Fruit fly (Drosophila melanogaster) whole organism, embryonic: ENCODE data around the gene STUB1.

Source experiments
- Abd-B ChIP-seq: fragments of 200-800 bp; sonication (Bioruptor generic); optimal IDR thresholded peaks from 2 replicates; lab custom pipeline; 2018; ENCODE audit warnings: missing biosample characterization, mild to moderate bottlenecking, missing genetic modification characterization, moderate library complexity
- Adf1 ChIP-seq: fragments of 200-800 bp; sonication (Bioruptor generic); IDR thresholded peaks from 2 replicates; pipeline ENCODE4 v1.3.6; 2022; ENCODE audit warnings: missing biosample characterization, missing genetic modification characterization
- CG11247 ChIP-seq: fragments of 200-800 bp; sonication (Bioruptor generic); IDR thresholded peaks from 2 replicates; pipeline ENCODE4 v1.3.6; 2022; ENCODE audit warnings: missing biosample characterization, missing genetic modification characterization
- CG12299 ChIP-seq: fragments of 200-800 bp; sonication (Bioruptor generic); optimal IDR thresholded peaks from 2 replicates; lab custom pipeline; 2018; ENCODE audit warnings: missing biosample characterization, mild to moderate bottlenecking, missing genetic modification characterization
- CG12744 ChIP-seq: fragments of 200-800 bp; sonication (Bioruptor generic); optimal IDR thresholded peaks from 2 replicates; lab custom pipeline; 2016; ENCODE audit warnings: missing biosample characterization, missing genetic modification characterization
- CG13287 ChIP-seq: fragments of 200-800 bp; sonication (Bioruptor generic); IDR thresholded peaks from 2 replicates; pipeline ENCODE4 v1.3.6; 2022; ENCODE audit warnings: missing biosample characterization, missing genetic modification characterization; ENCODE audit not compliant: partially characterized antibody
- CG13296 ChIP-seq: fragments of 200-800 bp; sonication (Bioruptor generic); optimal IDR thresholded peaks from 3 replicates; lab custom pipeline; 2018; ENCODE audit warnings: missing biosample characterization, mild to moderate bottlenecking, missing genetic modification characterization
- CG13424 ChIP-seq: fragments of 200-800 bp; sonication (Bioruptor generic); optimal IDR thresholded peaks from 2 replicates; lab custom pipeline; 2019; ENCODE audit warnings: missing biosample characterization, mild to moderate bottlenecking, missing genetic modification characterization, moderate library complexity
- CG14860 ChIP-seq: fragments of 200-800 bp; sonication (Bioruptor generic); IDR thresholded peaks from 3 replicates; pipeline ENCODE4 v1.3.6; 2022; ENCODE audit warnings: missing biosample characterization, missing genetic modification characterization; ENCODE audit not compliant: partially characterized antibody
- CG14965 ChIP-seq: fragments of 200-800 bp; sonication (Bioruptor generic); optimal IDR thresholded peaks from 2 replicates; lab custom pipeline; 2016; ENCODE audit warnings: missing biosample characterization, missing genetic modification characterization, borderline replicate concordance
- CG15601 ChIP-seq: fragments of 200-800 bp; sonication (Bioruptor generic); optimal IDR thresholded peaks from 3 replicates; lab custom pipeline; 2019; ENCODE audit warnings: missing biosample characterization, mild to moderate bottlenecking, missing genetic modification characterization, moderate library complexity
- CG16863 ChIP-seq: fragments of 200-800 bp; sonication (Bioruptor generic); optimal IDR thresholded peaks from 3 replicates; lab custom pipeline; 2016; ENCODE audit warnings: missing biosample characterization, missing genetic modification characterization
- CG17912 ChIP-seq: fragments of 200-800 bp; sonication (Bioruptor generic); optimal IDR thresholded peaks from 2 replicates; lab custom pipeline; 2018; ENCODE audit warnings: missing biosample characterization, mild to moderate bottlenecking, missing genetic modification characterization
- CG1792 ChIP-seq: fragments of 200-800 bp; sonication (Bioruptor generic); optimal IDR thresholded peaks from 2 replicates; lab custom pipeline; 2016; ENCODE audit warnings: missing biosample characterization, missing genetic modification characterization
- CG18619 ChIP-seq: fragments of 200-800 bp; sonication (Bioruptor generic); optimal IDR thresholded peaks from 3 replicates; lab custom pipeline; 2017; ENCODE audit warnings: missing biosample characterization, mild to moderate bottlenecking, missing genetic modification characterization
- CG2889 ChIP-seq: fragments of 200-800 bp; sonication (Bioruptor generic); IDR thresholded peaks from 3 replicates; pipeline ENCODE4 v1.3.6; 2022; ENCODE audit warnings: missing biosample characterization, missing genetic modification characterization
- CG34422 ChIP-seq: fragments of 200-800 bp; sonication (Bioruptor generic); IDR thresholded peaks from 3 replicates; pipeline ENCODE4 v1.3.6; 2022; ENCODE audit warnings: missing biosample characterization, missing genetic modification characterization
- CG4424 ChIP-seq: fragments of 200-800 bp; sonication (Bioruptor generic); optimal IDR thresholded peaks from 3 replicates; lab custom pipeline; 2016; ENCODE audit warnings: missing biosample characterization, missing genetic modification characterization
- CG6175 ChIP-seq: fragments of 200-800 bp; sonication (Bioruptor generic); IDR thresholded peaks from 3 replicates; pipeline ENCODE4 v1.3.6; 2022; ENCODE audit warnings: missing biosample characterization, missing genetic modification characterization
- CG8944 ChIP-seq: fragments of 200-800 bp; sonication (Bioruptor generic); optimal IDR thresholded peaks from 3 replicates; lab custom pipeline; 2016; ENCODE audit warnings: missing biosample characterization, missing genetic modification characterization
- Dbx ChIP-seq: fragments of 200-800 bp; sonication (Bioruptor generic); IDR thresholded peaks from 3 replicates; pipeline ENCODE4 v1.3.6; 2022; ENCODE audit warnings: missing biosample characterization, missing genetic modification characterization
- Dek ChIP-seq: fragments of 200-800 bp; sonication (Bioruptor generic); optimal IDR thresholded peaks from 3 replicates; lab custom pipeline; 2019; ENCODE audit warnings: missing biosample characterization, mild to moderate bottlenecking, missing genetic modification characterization, moderate library complexity
- HHEX ChIP-seq: fragments of 200-800 bp; sonication (Bioruptor generic); optimal IDR thresholded peaks from 3 replicates; lab custom pipeline; 2017; ENCODE audit warnings: missing biosample characterization, mild to moderate bottlenecking, missing genetic modification characterization, missing genetic modification reagents
- HLHmδ ChIP-seq: fragments of 200-800 bp; sonication (Bioruptor generic); optimal IDR thresholded peaks from 2 replicates; lab custom pipeline; 2018; ENCODE audit warnings: missing biosample characterization, mild to moderate bottlenecking, missing genetic modification characterization, moderate library complexity
- Kr ChIP-seq: fragments of 200-800 bp; sonication (Bioruptor generic); optimal IDR thresholded peaks from 2 replicates; lab custom pipeline; 2017; ENCODE audit warnings: missing biosample characterization, mild to moderate bottlenecking, missing genetic modification characterization
- Meics ChIP-seq: fragments of 200-800 bp; sonication (Bioruptor generic); optimal IDR thresholded peaks from 2 replicates; lab custom pipeline; 2017; ENCODE audit warnings: missing biosample characterization, mild to moderate bottlenecking, missing genetic modification characterization
- Myb ChIP-seq: fragments of 200-800 bp; sonication (Bioruptor generic); optimal IDR thresholded peaks from 2 replicates; lab custom pipeline; 2016; ENCODE audit warnings: missing biosample characterization, missing genetic modification characterization
- Nf-YA ChIP-seq: fragments of 200-800 bp; sonication (Bioruptor generic); IDR thresholded peaks from 2 replicates; pipeline ENCODE4 v1.3.6; 2022; ENCODE audit warnings: missing biosample characterization, missing genetic modification characterization
- Pdp1 ChIP-seq, 2 experiments: fragments of 200-800 bp; sonication (Bioruptor generic); optimal IDR thresholded peaks; 3 replicates each; lab custom pipeline; 2016; ENCODE audit warnings: missing biosample characterization in 2 of 2, missing genetic modification characterization in 2 of 2, mild to moderate bottlenecking in 1 of 2, moderate library complexity in 1 of 2
- Rx ChIP-seq: fragments of 200-800 bp; sonication (Bioruptor generic); IDR thresholded peaks from 2 replicates; pipeline ENCODE4 v1.3.6; 2022; ENCODE audit warnings: missing biosample characterization, missing genetic modification characterization
- Xrp1 ChIP-seq: fragments of 200-800 bp; sonication (Bioruptor generic); IDR thresholded peaks from 2 replicates; pipeline ENCODE4 v1.3.6; 2022; ENCODE audit warnings: missing biosample characterization, missing genetic modification characterization
- amos ChIP-seq: fragments of 200-800 bp; sonication (Bioruptor generic); IDR thresholded peaks from 2 replicates; pipeline ENCODE4 v1.3.6; 2022; ENCODE audit warnings: missing biosample characterization, missing genetic modification characterization; ENCODE audit not compliant: partially characterized antibody
- ato ChIP-seq: fragments of 200-800 bp; sonication (Bioruptor generic); IDR thresholded peaks from 2 replicates; pipeline ENCODE4 v1.3.6; 2022; ENCODE audit warnings: missing biosample characterization, missing genetic modification characterization; ENCODE audit not compliant: partially characterized antibody
- crp ChIP-seq, 2 experiments: fragments of 200-800 bp; sonication (Bioruptor generic); optimal IDR thresholded peaks; 2 replicates in 1 of 2; 3 replicates in 1 of 2; lab custom pipeline; 2017; ENCODE audit warnings: missing biosample characterization in 2 of 2, missing genetic modification characterization in 2 of 2, mild to moderate bottlenecking in 1 of 2, moderate library complexity in 1 of 2
- dpn ChIP-seq, 2 experiments: fragments of 200-800 bp; sonication (Bioruptor generic); optimal IDR thresholded peaks; 3 replicates each; lab custom pipeline; 2016; ENCODE audit warnings: missing biosample characterization in 2 of 2, missing genetic modification characterization in 2 of 2
- dysf ChIP-seq: fragments of 200-800 bp; sonication (Bioruptor generic); IDR thresholded peaks from 3 replicates; pipeline ENCODE4 v1.3.6; 2022; ENCODE audit warnings: missing biosample characterization, missing genetic modification characterization
- fd96Cb ChIP-seq: fragments of 200-800 bp; sonication (Bioruptor generic); optimal IDR thresholded peaks from 2 replicates; lab custom pipeline; 2018; ENCODE audit warnings: missing biosample characterization, mild to moderate bottlenecking, missing genetic modification characterization, moderate library complexity
- lbe ChIP-seq: fragments of 200-800 bp; sonication (Bioruptor generic); optimal IDR thresholded peaks from 2 replicates; lab custom pipeline; 2016; ENCODE audit warnings: missing biosample characterization, mild to moderate bottlenecking, missing genetic modification characterization
- mam ChIP-seq: fragments of 200-800 bp; sonication (Bioruptor generic); optimal IDR thresholded peaks from 3 replicates; lab custom pipeline; 2016; ENCODE audit warnings: missing biosample characterization, missing genetic modification characterization
- nerfin-1 ChIP-seq: fragments of 200-800 bp; sonication (Bioruptor generic); optimal IDR thresholded peaks from 3 replicates; lab custom pipeline; 2019; ENCODE audit warnings: missing biosample characterization, mild to moderate bottlenecking, missing genetic modification characterization, moderate library complexity
- pum ChIP-seq: fragments of 200-800 bp; sonication (Bioruptor generic); optimal IDR thresholded peaks from 2 replicates; lab custom pipeline; 2016; ENCODE audit warnings: missing biosample characterization, missing genetic modification characterization
- pzg ChIP-seq: fragments of 200-800 bp; sonication (Bioruptor generic); optimal IDR thresholded peaks from 3 replicates; lab custom pipeline; 2018; ENCODE audit warnings: missing biosample characterization, mild to moderate bottlenecking, missing genetic modification characterization, moderate library complexity
- sug ChIP-seq: fragments of 200-800 bp; optimal IDR thresholded peaks from 2 replicates; lab custom pipeline; 2019; ENCODE audit warnings: missing biosample characterization, mild to moderate bottlenecking, missing genetic modification characterization, moderate library complexity
- wdn ChIP-seq: fragments of 200-800 bp; sonication (Bioruptor generic); IDR thresholded peaks from 2 replicates; pipeline ENCODE4 v1.3.6; 2022; ENCODE audit warnings: missing biosample characterization, missing genetic modification characterization
- wor ChIP-seq: fragments of 200-800 bp; sonication (Bioruptor generic); IDR thresholded peaks from 2 replicates; pipeline ENCODE4 v1.3.6; 2022; ENCODE audit warnings: missing biosample characterization, missing genetic modification characterization
- zf30C ChIP-seq: fragments of 200-800 bp; sonication (Bioruptor generic); optimal IDR thresholded peaks from 3 replicates; lab custom pipeline; 2018; ENCODE audit warnings: missing biosample characterization, mild to moderate bottlenecking, missing genetic modification characterization
- zfh1 ChIP-seq: fragments of 200-800 bp; sonication (Bioruptor generic); IDR thresholded peaks from 3 replicates; pipeline ENCODE4 v1.3.6; 2022; ENCODE audit warnings: missing biosample characterization, missing genetic modification characterization

STUB1 gene

DNA sequence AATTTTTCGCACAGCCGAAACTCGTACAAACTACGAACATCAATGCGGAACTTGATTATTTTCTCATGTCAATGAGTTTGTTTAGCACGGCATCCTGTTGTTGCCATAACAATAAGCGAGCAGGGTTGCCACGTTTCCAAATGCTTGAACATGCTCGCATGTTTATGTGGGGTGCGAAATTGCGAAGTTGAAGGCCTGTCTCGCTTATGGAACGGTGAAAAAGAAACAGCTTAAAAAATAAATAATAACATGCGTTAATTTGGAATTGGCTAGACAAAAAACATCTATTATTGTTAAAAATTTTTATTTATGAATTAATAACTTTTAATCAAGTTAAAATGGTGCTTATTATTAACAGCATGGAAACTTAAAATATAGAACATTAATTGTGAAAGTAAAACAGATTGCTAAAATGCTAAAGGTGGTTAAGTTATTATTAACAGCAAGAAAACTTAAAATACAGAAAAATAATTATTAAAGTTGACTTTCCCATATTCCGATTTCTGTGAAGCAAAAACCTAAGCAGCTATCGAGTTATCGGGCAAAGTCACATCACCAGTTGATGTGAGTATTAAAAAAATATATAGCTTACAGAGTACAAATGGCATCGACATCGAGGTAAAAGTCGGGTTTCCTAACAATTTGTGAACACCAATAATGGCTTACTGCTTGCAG is 6.4 kb upstream of the STUB1 start, which contains the start of the genes Bug22 and TfIIB (continued):
- TF ChIP-seq CG17912 (GFP tag; lab: Kevin White, UChicago), result peak; percentile 32
- peak; percentile 53 for TF ChIP-seq pzg (GFP tag; lab: Kevin White, UChicago)
- TF ChIP-seq Pdp1 (GFP tag; optimal IDR thresholded peaks at IDR 0.05; lab: Kevin White, UChicago), result peak; percentile 57 to 93
- peak; percentile 74 for TF ChIP-seq Meics (GFP tag; lab: Kevin White, UChicago)
- no peak for TF ChIP-seq amos (GFP tag; lab: Robert Waterston, UW)
- no peak for TF ChIP-seq CG6175 (GFP tag; lab: Robert Waterston, UW)
- peak; percentile 66; the same call in 2 of the 3 replicates for TF ChIP-seq Dbx (GFP tag; lab: Robert Waterston, UW)
- TF ChIP-seq Xrp1 (GFP tag; lab: Robert Waterston, UW), result peak; percentile 71; the same call in 1 of the 2 replicates
- TF ChIP-seq CG12744 (GFP tag; lab: Kevin White, UChicago), result peak; percentile 26
- TF ChIP-seq ato, result no peak
- TF ChIP-seq CG2889, result peak; percentile 64; the same call in 1 of the 3 replicates
- peak; percentile 48 for TF ChIP-seq HHEX (GFP tag; lab: Kevin White, UChicago)
- peak; percentile 62 for TF ChIP-seq CG13296
- peak; percentile 75 for TF ChIP-seq sug (tag; lab: Kevin White, UChicago)
- peak; percentile 61 for TF ChIP-seq CG15601 (tag; lab: Kevin White, UChicago)
- TF ChIP-seq dysf, result peak; percentile 63; the same call in 2 of the 3 replicates
- peak; percentile 58; the same call in 1 of the 2 replicates for TF ChIP-seq CG11247
- peak; percentile 50 for TF ChIP-seq Abd-B
- peak; percentile 78 for TF ChIP-seq zfh1 (GFP tag; lab: Robert Waterston, UW)
- peak; percentile 74 for TF ChIP-seq CG13424 (tag; lab: Kevin White, UChicago)
- TF ChIP-seq CG16863 (GFP tag; lab: Kevin White, UChicago), result peak; percentile 35
- TF ChIP-seq zf30C (GFP tag; lab: Kevin White, UChicago), result no peak
- peak; percentile 72 for TF ChIP-seq CG34422 (GFP tag; lab: Robert Waterston, UW)
- peak; percentile 77 for TF ChIP-seq mam (GFP tag; lab: Kevin White, UChicago)
- peak; percentile 63 for TF ChIP-seq CG8944
- TF ChIP-seq Adf1 (GFP tag; lab: Robert Waterston, UW), result peak; percentile 30; the same call in 1 of the 2 replicates
- TF ChIP-seq nerfin-1 (tag; lab: Kevin White, UChicago), result peak; percentile 43
- TF ChIP-seq CG12299 (tag; lab: Kevin White, UChicago), result peak; percentile 28
- peak; percentile 20 for TF ChIP-seq Myb
- TF ChIP-seq CG4424, result peak; percentile 75
- TF ChIP-seq CG18619, result peak; percentile 35
- peak; percentile 39; the same call in 1 of the 2 replicates for TF ChIP-seq wdn (GFP tag; lab: Robert Waterston, UW)
- TF ChIP-seq crp (GFP tag; optimal IDR thresholded peaks at IDR 0.05; lab: Kevin White, UChicago), result peak in 1 of 2 experiments; percentile 38
- TF ChIP-seq HLHmδ (GFP tag; lab: Kevin White, UChicago), result peak; percentile 30
- TF ChIP-seq CG1792 (GFP tag; lab: Kevin White, UChicago), result peak; percentile 50
- peak; percentile 46 to 84 for TF ChIP-seq dpn (GFP tag; optimal IDR thresholded peaks at IDR 0.05; lab: Kevin White, UChicago)
- TF ChIP-seq Dek (tag; lab: Kevin White, UChicago), result peak; percentile 76
- TF ChIP-seq CG13287, result peak; percentile 47
- no peak for TF ChIP-seq Kr (GFP tag; lab: Kevin White, UChicago)
- TF ChIP-seq CG14965 (GFP tag; lab: Kevin White, UChicago), result no peak
- TF ChIP-seq CG14860 (GFP tag; lab: Robert Waterston, UW), result 0 out of 3 replicates have a peak, but pooled peaks have one; percentile 49
- TF ChIP-seq fd96Cb (tag; lab: Kevin White, UChicago), result peak; percentile 29
- peak; percentile 46 for TF ChIP-seq pum (GFP tag; lab: Kevin White, UChicago)
- peak; percentile 40 for TF ChIP-seq Rx (GFP tag; lab: Robert Waterston, UW)
- no peak for TF ChIP-seq wor (GFP tag; lab: Robert Waterston, UW)
- peak; percentile 31 for TF ChIP-seq lbe (GFP tag; lab: Kevin White, UChicago)
- TF ChIP-seq Nf-YA (GFP tag; lab: Robert Waterston, UW), result no peak
